Worm (Caenorhabditis elegans): ENCODE data around the gene tnt-3.

DNA sequence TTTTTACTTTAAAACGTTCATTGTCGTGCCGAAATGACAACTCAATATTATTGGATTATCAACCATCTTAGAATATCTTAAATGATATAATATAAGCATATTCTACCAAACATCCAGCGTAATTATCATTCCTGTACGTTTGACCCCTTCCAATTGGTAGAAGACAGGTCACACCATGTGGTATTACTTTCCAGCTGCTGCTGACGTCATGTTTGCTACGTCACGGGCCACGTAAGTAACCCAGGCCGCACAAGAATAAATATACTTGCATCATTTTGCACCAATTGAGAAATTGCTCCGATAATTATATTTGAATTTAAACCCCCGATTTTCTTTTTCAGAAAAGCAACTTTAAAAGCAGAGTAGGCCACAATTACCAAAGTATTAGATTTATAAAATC lies 29.3 kb downstream of the tnt-3 start:
- TF ChIP-seq klf-2 (GFP tag; conservative IDR thresholded peaks at IDR 0.05) (no peak), T22C8.4 (GFP tag; IDR thresholded peaks at IDR 0.05) (no peak), med-1 (GFP tag; optimal IDR thresholded peaks at IDR 0.05; ENCODE audit: insufficient read depth) (no peak), ztf-23 (GFP tag; IDR thresholded peaks at IDR 0.05) (no peak), cog-1 (tag; optimal IDR thresholded peaks at IDR 0.05) (no peak), tab-1 (GFP tag; IDR thresholded peaks at IDR 0.05) (no peak), ztf-29 (GFP tag; IDR thresholded peaks at IDR 0.05) (no peak)

Data from whole organism, midembryonic.